Fruit fly (Drosophila melanogaster) whole organism, embryonic: Measurements from ENCODE around the gene CG3795.

Experiments used
- CG17912 ChIP-seq: fragments of 200-800 bp; sonication (Bioruptor generic); optimal IDR thresholded peaks from 2 replicates; lab custom pipeline; 2018; ENCODE audit warnings: missing biosample characterization, mild to moderate bottlenecking, missing genetic modification characterization
- CG2712 ChIP-seq: fragments of 200-800 bp; optimal IDR thresholded peaks from 3 replicates; lab custom pipeline; 2019; ENCODE audit warnings: missing biosample characterization, mild to moderate bottlenecking, missing genetic modification characterization, moderate library complexity
- CG42726 ChIP-seq: fragments of 200-800 bp; sonication (Bioruptor generic); IDR thresholded peaks from 2 replicates; pipeline ENCODE4 v1.3.6; 2022; ENCODE audit warnings: missing biosample characterization, missing genetic modification characterization; ENCODE audit not compliant: partially characterized antibody
- Optix ChIP-seq: fragments of 200-800 bp; sonication (Bioruptor generic); IDR thresholded peaks from 3 replicates; pipeline ENCODE4 v1.3.6; 2022; ENCODE audit warnings: missing biosample characterization, missing genetic modification characterization
- Sox102F ChIP-seq: fragments of 200-800 bp; sonication (Bioruptor generic); optimal IDR thresholded peaks from 2 replicates; lab custom pipeline; 2018; ENCODE audit warnings: missing biosample characterization, mild to moderate bottlenecking, missing genetic modification characterization, moderate library complexity
- ci ChIP-seq: fragments of 200-800 bp; sonication (Bioruptor generic); IDR thresholded peaks from 3 replicates; pipeline ENCODE4 v1.3.6; 2022; ENCODE audit warnings: missing biosample characterization, missing genetic modification characterization
- dimm ChIP-seq: fragments of 200-800 bp; sonication (Bioruptor generic); IDR thresholded peaks from 2 replicates; pipeline ENCODE4 v1.3.6; 2022; ENCODE audit warnings: missing biosample characterization, missing genetic modification characterization
- eyg ChIP-seq: fragments of 200-800 bp; sonication (Bioruptor generic); optimal IDR thresholded peaks from 3 replicates; lab custom pipeline; 2016; ENCODE audit warnings: missing biosample characterization, missing genetic modification characterization
- insv ChIP-seq, 2 experiments: fragments of 200-800 bp; sonication (Bioruptor generic); optimal IDR thresholded peaks; 3 replicates each; lab custom pipeline; 2016 to 2018; ENCODE audit warnings: missing biosample characterization in 2 of 2, missing genetic modification characterization in 2 of 2
- odd ChIP-seq: fragments of 200-800 bp; sonication (Bioruptor generic); optimal IDR thresholded peaks from 2 replicates; lab custom pipeline; 2017; ENCODE audit warnings: missing biosample characterization, mild to moderate bottlenecking, missing genetic modification characterization
- usp ChIP-seq: fragments of >200 bp; optimal IDR thresholded peaks from 2 replicates; lab custom pipeline; 2017; ENCODE audit warnings: missing biosample characterization, missing genetic modification characterization

DNA sequence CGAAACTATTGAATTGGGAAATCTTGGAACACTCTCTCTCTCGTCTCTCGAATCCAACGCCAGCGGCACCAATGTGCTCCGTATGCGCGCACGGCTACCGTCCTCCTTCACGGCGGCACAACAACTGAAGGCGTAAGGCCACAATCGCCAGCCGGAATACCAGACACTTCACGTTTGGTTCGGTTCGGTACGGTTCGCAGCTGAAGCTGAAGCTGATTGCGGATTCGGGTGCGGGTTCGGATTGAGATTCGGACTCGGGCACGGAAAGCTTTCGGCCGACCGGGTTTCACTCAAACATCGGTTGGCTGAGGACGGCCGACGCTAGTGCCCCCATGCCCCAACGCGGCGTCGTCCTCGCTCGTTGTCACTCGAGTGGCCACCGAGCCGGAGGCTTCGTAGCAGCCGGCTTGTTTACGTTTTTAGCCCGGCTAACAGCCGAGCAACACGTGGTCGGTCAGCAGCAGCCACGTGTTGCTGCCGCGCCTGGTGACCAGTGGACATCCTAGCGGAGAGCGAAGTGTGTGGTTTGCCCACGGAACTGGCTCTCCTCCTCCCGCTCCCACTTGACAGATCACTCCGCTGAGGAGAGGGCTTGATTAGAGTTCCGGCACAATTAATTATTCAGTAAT, 44.1 kb upstream of the CG3795 start, which contains the start of gene Scgdelta:
- no peak for TF ChIP-seq CG42726 (GFP tag; lab: Robert Waterston, UW)
- no peak for TF ChIP-seq CG2712 (tag; lab: Kevin White, UChicago)
- TF ChIP-seq Sox102F (GFP tag; lab: Kevin White, UChicago), result no peak
- no peak for TF ChIP-seq usp (GFP tag; lab: Kevin White, UChicago)
- TF ChIP-seq CG17912 (GFP tag; lab: Kevin White, UChicago), result no peak
- no peak for TF ChIP-seq insv (GFP tag; optimal IDR thresholded peaks at IDR 0.05; lab: Kevin White, UChicago)
- no peak for TF ChIP-seq odd
- TF ChIP-seq Optix (GFP tag; lab: Robert Waterston, UW), result no peak
- no peak for TF ChIP-seq eyg (GFP tag; lab: Kevin White, UChicago)
- no peak for TF ChIP-seq ci
- no peak for TF ChIP-seq dimm (GFP tag; lab: Robert Waterston, UW)
